Worm (Caenorhabditis elegans): Measurements from ENCODE around the gene str-14.

- TF ChIP-seq B0336.3 (GFP tag; IDR thresholded peaks at IDR 0.05) (no peak), T26A5.8 (tag; optimal IDR thresholded peaks at IDR 0.05) (no peak), pha-4 (tag; optimal IDR thresholded peaks at IDR 0.05) (no peak), F22D6.2 (tag; optimal IDR thresholded peaks at IDR 0.05) (no peak), madf-3 (GFP tag; IDR thresholded peaks at IDR 0.05) (no peak), snpc-4 (GFP tag; optimal IDR thresholded peaks at IDR 0.05) (no peak), snpc-4 (tag; optimal IDR thresholded peaks at IDR 0.05) (no peak), unc-130 (GFP tag; optimal IDR thresholded peaks at IDR 0.05) (no peak), Y53G8AR.9 (GFP tag; conservative IDR thresholded peaks at IDR 0.05) (no peak), egl-44 (GFP tag; IDR thresholded peaks at IDR 0.05) (no peak), pbrm-1 (GFP tag; IDR thresholded peaks at IDR 0.05) (no peak), Y79H2A.3 (GFP tag; conservative IDR thresholded peaks at IDR 0.05) (no peak), tbx-9 (tag; optimal IDR thresholded peaks at IDR 0.05; ENCODE audit: borderline replicate concordance) (no peak), T07F8.4 (tag; optimal IDR thresholded peaks at IDR 0.05) (no peak)
Observed at ce11 chrV:16419769-16420168, 35.2 kb downstream of the str-14 start, which contains the start of gene F26D2.16.
